Fruit fly (Drosophila melanogaster): Measurements from ENCODE around the gene Epp.

Epp gene

DNA sequence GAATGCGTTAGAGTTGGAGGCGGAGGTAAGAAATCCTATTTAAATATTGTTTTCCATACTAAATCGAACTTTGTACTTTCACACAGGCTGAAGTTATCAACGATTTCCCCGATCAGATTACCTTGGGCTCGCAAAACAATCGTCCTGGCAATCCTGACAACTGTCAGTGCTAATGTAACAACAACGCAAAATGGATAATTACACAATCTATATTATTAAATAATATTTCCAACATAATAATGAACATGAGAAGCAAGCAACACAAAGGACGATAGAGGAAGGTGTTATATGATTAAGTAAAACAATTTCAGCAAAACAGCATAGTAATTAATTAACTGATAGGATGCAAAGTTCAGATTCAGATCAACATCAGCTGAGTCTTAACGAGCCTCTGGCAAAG lies 1.9 kb upstream of the Epp start:
- TF ChIP-seq Hnf4 (GFP tag; optimal IDR thresholded peaks at IDR 0.05) (no peak), lola (GFP tag; optimal IDR thresholded peaks at IDR 0.05) (no peak), Sp1 (GFP tag; optimal IDR thresholded peaks at IDR 0.05) (no peak), Mio (GFP tag; optimal IDR thresholded peaks at IDR 0.05) (no peak)

DNA sequence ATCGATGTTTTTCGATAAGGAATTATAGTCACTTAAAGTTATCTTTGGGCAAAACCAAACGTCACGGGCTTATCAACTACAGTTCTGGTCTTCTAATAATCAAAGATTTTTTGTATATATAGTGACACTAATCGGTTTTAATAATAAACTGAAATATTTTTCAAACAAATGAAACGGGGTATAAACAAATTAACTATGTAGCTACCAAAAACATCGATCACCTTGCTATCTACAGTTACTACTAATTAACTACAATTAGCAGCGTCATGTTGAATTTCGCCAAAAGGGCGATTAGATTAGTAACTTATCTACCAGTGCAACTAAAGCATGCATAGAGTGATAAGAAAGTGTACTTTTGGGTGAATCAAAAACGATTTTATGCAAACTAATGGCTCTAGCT lies 1.4 kb downstream of the Epp start:
- TF ChIP-seq HLH106 (tag; optimal IDR thresholded peaks at IDR 0.05) = no peak
- peak; percentile 6 for TF ChIP-seq fru (GFP tag; optimal IDR thresholded peaks at IDR 0.05)

- TF ChIP-seq dsf (GFP tag; optimal IDR thresholded peaks at IDR 0.05; ENCODE audit: borderline replicate concordance) (no peak), CG32264 (GFP tag; optimal IDR thresholded peaks at IDR 0.05) (no peak), sage (GFP tag; optimal IDR thresholded peaks at IDR 0.05) (no peak), dmrt93B (GFP tag; optimal IDR thresholded peaks at IDR 0.05) (no peak), jim (GFP tag; optimal IDR thresholded peaks at IDR 0.05) (peak; percentile 45), Vsx2 (GFP tag; optimal IDR thresholded peaks at IDR 0.05; ENCODE audit: partially characterized antibody) (peak; percentile 83), Sp1 (GFP tag; optimal IDR thresholded peaks at IDR 0.05) (peak; percentile 15), N (GFP tag; optimal IDR thresholded peaks at IDR 0.05) (no peak), HLH106 (tag; optimal IDR thresholded peaks at IDR 0.05) (peak; percentile 35), Hnf4 (GFP tag; optimal IDR thresholded peaks at IDR 0.05) (peak; percentile 88), OdsH (GFP tag; optimal IDR thresholded peaks at IDR 0.05) (peak; percentile 62), dl (GFP tag; optimal IDR thresholded peaks at IDR 0.05; ENCODE audit: insufficient read depth in 1 of 2, partially characterized antibody in 2 of 2) (no peak), brk (GFP tag; optimal IDR thresholded peaks at IDR 0.05) (no peak), foxo (GFP tag; optimal IDR thresholded peaks at IDR 0.05) (peak in 1 of 2 experiments; percentile 73), sv (GFP tag; optimal IDR thresholded peaks at IDR 0.05) (peak; percentile 14), Dif (GFP tag; optimal IDR thresholded peaks at IDR 0.05; ENCODE audit: partially characterized antibody) (no peak), Hr83 (GFP tag; optimal IDR thresholded peaks at IDR 0.05; ENCODE audit: poor library complexity, severe bottlenecking) (peak; percentile 97), fru (GFP tag; optimal IDR thresholded peaks at IDR 0.05) (peak; percentile 72), Myc (optimal IDR thresholded peaks at IDR 0.05) (no peak), CrebA (GFP tag; optimal IDR thresholded peaks at IDR 0.05; ENCODE audit: borderline replicate concordance) (no peak), Rel (GFP tag; optimal IDR thresholded peaks at IDR 0.05) (no peak), Rel (tag; optimal IDR thresholded peaks at IDR 0.05) (peak; percentile 64), h (GFP tag; optimal IDR thresholded peaks at IDR 0.05) (peak; percentile 74), ey (GFP tag; optimal IDR thresholded peaks at IDR 0.05) (no peak), rgr (GFP tag; optimal IDR thresholded peaks at IDR 0.05) (peak; percentile 75), woc (GFP tag; optimal IDR thresholded peaks at IDR 0.05) (no peak), Jra (GFP tag; optimal IDR thresholded peaks at IDR 0.05) (peak; percentile 77), psq (GFP tag; optimal IDR thresholded peaks at IDR 0.05) (peak; percentile 22), CG9705 (GFP tag; optimal IDR thresholded peaks at IDR 0.05) (peak; percentile 47), br (GFP tag; optimal IDR thresholded peaks at IDR 0.05) (peak; percentile 71)
These were observed 6.2 kb downstream of the Epp start, which contains the start of the genes CG13603 and CG5902 for dm6 chr3R:23986479-23986930. Gene CG13603 (minus strand): TSS chr3R:23986569. Gene CG5902 (plus strand): TSS chr3R:23986642.

- TF ChIP-seq tai (GFP tag; optimal IDR thresholded peaks at IDR 0.05) (no peak), Dif (GFP tag; optimal IDR thresholded peaks at IDR 0.05; ENCODE audit: partially characterized antibody) (no peak), Dfd (GFP tag; optimal IDR thresholded peaks at IDR 0.05) (peak; percentile 93), fru (GFP tag; optimal IDR thresholded peaks at IDR 0.05) (no peak), woc (GFP tag; optimal IDR thresholded peaks at IDR 0.05) (no peak), OdsH (GFP tag; optimal IDR thresholded peaks at IDR 0.05) (no peak)
These were observed 11.1 kb downstream of the Epp start for dm6 chr3R:23981645-23982044.

All from whole organism, wandering third instar larva.